Worm (Caenorhabditis elegans) whole organism, L3 larva: ENCODE measurements around the gene aps-1.

Experiments used
- R02D3.7 ChIP-seq: fragments of 150-350 bp; optimal IDR thresholded peaks from 2 replicates; lab custom pipeline; 2014; ENCODE audit warnings: missing biosample characterization, missing genetic modification characterization
- aly-2 ChIP-seq: fragments of 150-350 bp; optimal IDR thresholded peaks from 2 replicates; lab custom pipeline; 2014; ENCODE audit warnings: missing biosample characterization, missing genetic modification characterization
- ama-1 ChIP-seq: fragments of 150-350 bp; optimal IDR thresholded peaks from 2 replicates; lab custom pipeline; 2018
- ceh-16 ChIP-seq: sonication (generic microtip); optimal IDR thresholded peaks from 2 replicates; lab custom pipeline; 2017; ENCODE audit warnings: missing biosample characterization, missing genetic modification characterization
- ceh-82 ChIP-seq: fragments of 150-350 bp; optimal IDR thresholded peaks from 2 replicates; lab custom pipeline; 2014; ENCODE audit warnings: missing biosample characterization, missing genetic modification characterization
- daf-12 ChIP-seq: fragments of 150-350 bp; optimal IDR thresholded peaks from 2 replicates; lab custom pipeline; 2014; ENCODE audit warnings: missing biosample characterization, missing genetic modification reagents, missing genetic modification characterization
- egl-27 ChIP-seq: sonication (generic microtip); optimal IDR thresholded peaks from 4 replicates; lab custom pipeline; 2017; ENCODE audit warnings: missing biosample characterization, missing genetic modification reagents, missing genetic modification characterization
- egl-5 ChIP-seq: fragments of 150-350 bp; optimal IDR thresholded peaks from 2 replicates; lab custom pipeline; 2017; ENCODE audit warnings: missing biosample characterization, missing genetic modification reagents, missing genetic modification characterization, inconsistent platforms
- elt-2 ChIP-seq: sonication (generic microtip); optimal IDR thresholded peaks from 2 replicates; lab custom pipeline; 2016; ENCODE audit warnings: missing genetic modification reagents, mild to moderate bottlenecking, missing genetic modification characterization, missing compliant biosample characterization
- elt-3 ChIP-seq, 3 experiments: fragments of 150-350 bp in 1 of 3; sonication (generic microtip) in 2 of 3; optimal IDR thresholded peaks; 2 replicates in 2 of 3; 4 replicates in 1 of 3; lab custom pipeline; 2014 to 2017; ENCODE audit warnings: missing biosample characterization in 3 of 3, missing genetic modification characterization in 3 of 3
- eor-1 ChIP-seq, 2 experiments: fragments of 150-350 bp; optimal IDR thresholded peaks; 2 replicates each; lab custom pipeline; 2014 to 2018; ENCODE audit warnings: missing biosample characterization in 2 of 2, missing genetic modification characterization in 2 of 2
- fkh-2 ChIP-seq: fragments of 150-350 bp; optimal IDR thresholded peaks from 2 replicates; lab custom pipeline; 2014; ENCODE audit warnings: missing biosample characterization, missing genetic modification reagents, missing genetic modification characterization
- jun-1 ChIP-seq: fragments of 150-350 bp; optimal IDR thresholded peaks from 2 replicates; lab custom pipeline; 2014; ENCODE audit warnings: missing biosample characterization, missing genetic modification reagents, missing genetic modification characterization
- lin-15B ChIP-seq: fragments of 150-350 bp; optimal IDR thresholded peaks from 2 replicates; lab custom pipeline; 2014; ENCODE audit warnings: missing biosample characterization, missing genetic modification characterization
- lsy-12 ChIP-seq: sonication (generic microtip); optimal IDR thresholded peaks from 2 replicates; lab custom pipeline; 2016; ENCODE audit warnings: mild to moderate bottlenecking, missing genetic modification characterization, missing compliant biosample characterization
- mdl-1 ChIP-seq: fragments of 150-350 bp; optimal IDR thresholded peaks from 2 replicates; lab custom pipeline; 2014; ENCODE audit warnings: missing biosample characterization, missing genetic modification characterization
- nhr-11 ChIP-seq: fragments of 150-350 bp; optimal IDR thresholded peaks from 2 replicates; lab custom pipeline; 2014; ENCODE audit warnings: missing biosample characterization, missing genetic modification characterization
- nhr-23 ChIP-seq: fragments of 150-350 bp; optimal IDR thresholded peaks from 2 replicates; lab custom pipeline; 2014; ENCODE audit warnings: missing biosample characterization, missing genetic modification reagents, missing genetic modification characterization
- nhr-28 ChIP-seq: fragments of 150-350 bp; optimal IDR thresholded peaks from 2 replicates; lab custom pipeline; 2014; ENCODE audit warnings: missing biosample characterization, missing genetic modification characterization
- nhr-67 ChIP-seq: fragments of 150-350 bp; optimal IDR thresholded peaks from 2 replicates; lab custom pipeline; 2014; ENCODE audit warnings: missing biosample characterization, missing genetic modification characterization
- nhr-76 ChIP-seq: fragments of 150-350 bp; sonication (generic microtip); optimal IDR thresholded peaks from 5 replicates; lab custom pipeline; 2014; ENCODE audit warnings: missing biosample characterization, missing genetic modification characterization
- pha-4 ChIP-seq: fragments of 150-350 bp; optimal IDR thresholded peaks from 2 replicates; lab custom pipeline; 2014; ENCODE audit warnings: missing biosample characterization, missing genetic modification reagents, missing genetic modification characterization
- pqm-1 ChIP-seq: fragments of 150-350 bp; optimal IDR thresholded peaks from 2 replicates; lab custom pipeline; 2017; ENCODE audit warnings: missing biosample characterization, missing genetic modification characterization, inconsistent platforms
- sea-2 ChIP-seq: fragments of 150-350 bp; sonication (generic microtip); optimal IDR thresholded peaks from 4 replicates; lab custom pipeline; 2014; ENCODE audit warnings: missing biosample characterization, missing genetic modification reagents, missing genetic modification characterization
- skn-1 ChIP-seq: fragments of 150-350 bp; optimal IDR thresholded peaks from 2 replicates; lab custom pipeline; 2014; ENCODE audit warnings: missing biosample characterization, missing genetic modification characterization
- snpc-4 ChIP-seq: fragments of 150-350 bp; optimal IDR thresholded peaks from 2 replicates; lab custom pipeline; 2014; ENCODE audit warnings: missing biosample characterization, missing genetic modification characterization
- tbx-2 ChIP-seq: sonication (generic microtip); optimal IDR thresholded peaks from 2 replicates; lab custom pipeline; 2016; ENCODE audit warnings: mild to moderate bottlenecking, missing genetic modification characterization, missing compliant biosample characterization
- unc-39 ChIP-seq: sonication (generic microtip); optimal IDR thresholded peaks from 4 replicates; lab custom pipeline; 2017; ENCODE audit warnings: missing biosample characterization, missing genetic modification characterization
- unc-62 ChIP-seq: fragments of 150-350 bp; sonication (generic microtip); optimal IDR thresholded peaks from 4 replicates; lab custom pipeline; 2014; ENCODE audit warnings: missing biosample characterization, missing genetic modification reagents, missing genetic modification characterization
- zag-1 ChIP-seq: fragments of 150-350 bp; optimal IDR thresholded peaks from 2 replicates; lab custom pipeline; 2014; ENCODE audit warnings: missing biosample characterization, missing genetic modification characterization
- ztf-11 ChIP-seq: fragments of 150-350 bp; optimal IDR thresholded peaks from 2 replicates; lab custom pipeline; 2014; ENCODE audit warnings: missing biosample characterization, missing genetic modification characterization

Gene aps-1

DNA sequence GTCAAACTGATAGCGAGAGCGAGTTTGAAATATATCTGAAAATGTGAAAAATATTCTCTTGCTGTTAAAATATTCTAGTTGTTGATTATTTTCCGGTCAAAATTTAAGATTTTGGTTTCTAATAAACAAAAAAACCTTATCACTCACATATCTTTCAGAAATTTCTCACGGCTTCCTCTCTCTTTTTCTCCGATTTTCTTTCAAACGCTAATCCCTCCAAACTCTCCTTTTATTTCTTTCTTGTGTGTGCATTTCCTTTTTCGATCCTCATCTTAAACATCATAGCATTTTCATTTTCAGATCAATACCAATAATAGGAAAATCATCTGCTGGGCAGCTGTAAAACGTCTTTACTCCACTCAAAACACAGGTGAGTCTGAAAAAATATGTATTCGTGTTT is 14.5 kb upstream of the aps-1 start, which contains the start of gene fos-1:
TSS of gene fos-1 (plus strand) at position 301 of the 400 bp plus-strand sequence.
- TF ChIP-seq ztf-11 = no peak
- TF ChIP-seq unc-62 (GFP tag; lab: Kevin White, UChicago) = no peak
- TF ChIP-seq tbx-2 (tag; lab: Kevin White, UChicago) = no peak
- TF ChIP-seq elt-3 (tag; optimal IDR thresholded peaks at IDR 0.05; lab: Kevin White, UChicago) = no peak
- TF ChIP-seq snpc-4 (tag; lab: Kevin White, UChicago) = no peak
- no peak for TF ChIP-seq jun-1 (tag; lab: Kevin White, UChicago)
- TF ChIP-seq lsy-12 (tag; lab: Kevin White, UChicago) = no peak
- no peak for TF ChIP-seq daf-12 (tag; lab: Kevin White, UChicago)

DNA sequence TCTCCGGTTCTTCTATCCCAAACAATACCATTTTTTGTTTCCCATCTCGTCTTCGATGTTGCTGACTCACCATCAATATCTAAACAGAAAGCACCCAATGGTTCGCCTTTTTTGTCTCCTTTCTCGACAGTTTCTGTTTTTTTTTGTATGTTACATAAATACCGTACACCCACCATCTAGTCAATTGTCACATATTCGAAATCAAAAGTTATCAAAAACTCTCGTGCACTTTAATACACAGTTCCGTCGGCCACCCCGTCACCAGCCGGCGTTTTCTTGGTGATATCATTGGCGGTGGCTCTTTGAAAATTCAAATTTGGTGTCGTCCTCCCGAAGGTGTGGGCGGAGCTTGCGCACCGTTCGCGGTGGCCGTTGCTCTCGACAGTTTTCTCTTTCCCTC is 9.8 kb upstream of the aps-1 start:
- TF ChIP-seq ama-1 (lab: Kevin White, UChicago) (no peak), mdl-1 (tag; lab: Kevin White, UChicago) (no peak), tbx-2 (tag; lab: Kevin White, UChicago) (no peak), nhr-28 (no peak), sea-2 (GFP tag; lab: Kevin White, UChicago) (no peak), snpc-4 (tag; lab: Kevin White, UChicago) (no peak), R02D3.7 (tag; lab: Kevin White, UChicago) (no peak), fkh-2 (tag; lab: Kevin White, UChicago) (no peak), aly-2 (tag; lab: Kevin White, UChicago) (no peak)
- TF ChIP-seq, all 47 proteins: peak for 0

DNA sequence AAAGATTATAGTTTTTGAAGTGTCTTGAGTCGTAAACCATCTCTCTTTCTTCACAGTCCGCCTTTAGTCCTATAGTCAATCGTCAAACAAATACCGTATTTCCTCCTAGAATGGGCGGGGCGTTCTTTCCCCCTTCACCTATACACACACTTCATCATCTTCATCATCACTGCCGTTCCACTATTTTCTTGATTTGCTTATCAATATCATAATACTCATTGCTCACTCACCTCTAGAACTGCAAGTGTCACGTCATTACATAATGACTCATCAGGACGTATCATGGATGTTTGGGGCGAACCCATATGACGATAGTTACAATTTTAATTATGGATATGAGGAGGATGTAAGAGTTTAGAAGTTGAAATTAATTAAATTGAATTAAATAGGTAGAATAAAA is 7.1 kb upstream of the aps-1 start:
- TF ChIP-seq egl-5 (tag; lab: Kevin White, UChicago) (no peak), lin-15B (tag; lab: Kevin White, UChicago) (no peak), jun-1 (tag; lab: Kevin White, UChicago) (peak; percentile 64)
- TF ChIP-seq, all 47 proteins: peak for 1

DNA sequence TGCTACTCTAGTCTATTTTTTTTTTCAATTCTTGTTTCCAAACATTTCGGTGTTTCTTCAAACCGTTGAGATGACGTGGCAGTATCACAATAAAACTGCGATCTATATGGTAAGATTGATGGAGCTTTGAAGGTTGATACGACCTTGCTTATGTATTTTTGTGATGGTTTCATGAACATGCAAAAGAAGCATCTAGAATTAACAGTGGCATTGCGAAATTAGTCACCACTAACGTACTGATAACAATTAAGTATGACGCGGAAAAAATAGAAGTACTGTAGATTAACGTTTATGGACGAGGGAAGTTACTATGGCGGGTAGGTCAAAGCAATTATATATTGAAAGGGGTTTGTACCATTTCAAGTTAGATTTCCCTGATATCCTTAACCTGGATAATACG is 5.4 kb upstream of the aps-1 start:
- TF ChIP-seq ceh-82 (tag; lab: Kevin White, UChicago) = no peak
- peak; percentile 45 for TF ChIP-seq elt-2 (tag; lab: Kevin White, UChicago)
- no peak for TF ChIP-seq egl-5 (tag; lab: Kevin White, UChicago)
- TF ChIP-seq nhr-23 (tag; lab: Kevin White, UChicago) = no peak
- TF ChIP-seq eor-1 (tag; optimal IDR thresholded peaks at IDR 0.05; lab: Kevin White, UChicago) = no peak
- TF ChIP-seq ztf-11 = no peak
- TF ChIP-seq aly-2 (tag; lab: Kevin White, UChicago) = no peak
- TF ChIP-seq ceh-16 (tag; lab: Kevin White, UChicago) = no peak
- peak; percentile 32 for TF ChIP-seq pqm-1 (tag; lab: Kevin White, UChicago)
- TF ChIP-seq nhr-67 (tag; lab: Kevin White, UChicago) = no peak
- TF ChIP-seq lsy-12 (tag; lab: Kevin White, UChicago) = no peak
- no peak for TF ChIP-seq unc-39 (tag; lab: Kevin White, UChicago)

DNA sequence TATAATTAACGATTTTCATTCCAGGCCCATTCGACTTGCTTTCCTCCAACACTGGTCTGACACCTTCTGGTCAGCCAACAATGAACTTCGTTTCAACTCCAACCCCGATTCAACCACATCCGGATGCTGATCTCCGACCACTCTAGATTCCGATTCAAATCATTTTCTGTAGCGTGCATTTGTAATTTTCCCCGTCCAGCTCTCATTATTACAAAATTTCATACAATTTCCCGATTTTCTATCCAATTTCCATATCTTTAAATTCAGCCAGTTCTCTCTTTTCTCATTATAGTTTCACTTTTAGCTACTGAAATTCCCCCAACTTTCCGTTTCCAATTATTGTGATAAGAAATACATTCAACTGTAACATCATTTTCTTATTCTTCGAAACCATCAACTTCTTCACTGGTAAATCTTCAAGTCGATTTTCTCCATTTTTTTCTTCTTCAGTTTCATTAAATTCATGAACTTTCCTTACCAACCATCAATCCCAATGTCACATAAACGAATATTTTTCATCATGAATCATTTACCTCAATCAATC is 2.2 kb upstream of the aps-1 start:
- TF ChIP-seq eor-1 (tag; optimal IDR thresholded peaks at IDR 0.05; lab: Kevin White, UChicago) (no peak), nhr-28 (no peak), ztf-11 (no peak), nhr-23 (tag; lab: Kevin White, UChicago) (no peak), pha-4 (tag; lab: Kevin White, UChicago) (no peak), egl-27 (tag; lab: Kevin White, UChicago) (no peak), zag-1 (tag; lab: Kevin White, UChicago) (no peak), lsy-12 (tag; lab: Kevin White, UChicago) (no peak), skn-1 (tag; lab: Kevin White, UChicago) (no peak)

DNA sequence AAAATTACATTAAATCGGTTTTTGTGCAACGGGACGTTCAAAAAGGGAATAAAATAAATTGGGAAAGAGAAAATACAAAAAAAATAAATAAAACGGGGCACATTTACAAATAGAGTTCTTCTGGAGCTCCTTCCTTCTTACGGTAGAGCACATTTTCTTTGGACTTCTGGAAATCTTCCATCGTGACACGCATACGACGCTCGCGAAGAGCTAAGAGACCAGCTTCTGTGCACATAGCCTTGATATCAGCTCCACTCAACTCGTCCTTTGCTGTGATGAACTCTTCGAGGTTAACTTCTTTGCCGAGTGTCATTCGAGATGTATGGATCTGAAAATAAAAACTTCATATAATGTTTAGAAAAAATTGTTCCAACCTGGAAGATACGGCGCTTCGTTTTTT is 1.7 kb upstream of the aps-1 start:
- TF ChIP-seq nhr-23 (tag; lab: Kevin White, UChicago) (peak; percentile 16), nhr-11 (no peak), unc-39 (tag; lab: Kevin White, UChicago) (no peak), nhr-76 (tag; lab: Kevin White, UChicago) (no peak)
